Fruit fly (Drosophila melanogaster) whole organism, wandering third instar larva: ENCODE measurements around the gene CG8476.

Experiments
- GATAd ChIP-seq: sonication (Bioruptor generic); optimal IDR thresholded peaks from 2 replicates; lab custom pipeline; 2016; ENCODE audit warnings: missing biosample characterization, missing genetic modification characterization
- HLH106 ChIP-seq: fragments of 200-800 bp; optimal IDR thresholded peaks from 3 replicates; lab custom pipeline; 2019; ENCODE audit warnings: missing biosample characterization, mild to moderate bottlenecking, missing genetic modification characterization, moderate library complexity
- Hr78 ChIP-seq: fragments of >200 bp; optimal IDR thresholded peaks from 2 replicates; lab custom pipeline; 2017; ENCODE audit warnings: missing biosample characterization, missing genetic modification characterization
- Myc ChIP-seq: fragments of >200 bp; optimal IDR thresholded peaks from 2 replicates; lab custom pipeline; 2017
- N ChIP-seq: fragments of >200 bp; optimal IDR thresholded peaks from 2 replicates; lab custom pipeline; 2018; ENCODE audit warnings: missing biosample characterization, missing external identifiers, missing genetic modification characterization
- Rel ChIP-seq, 2 experiments: fragments of 200-800 bp; sonication (Bioruptor generic) in 1 of 2; optimal IDR thresholded peaks; 2 replicates in 1 of 2; 3 replicates in 1 of 2; lab custom pipeline; 2016 to 2019; ENCODE audit warnings: mild to moderate bottlenecking in 2 of 2, missing biosample characterization in 2 of 2, missing genetic modification characterization in 2 of 2, moderate library complexity in 1 of 2
- br ChIP-seq: fragments of 200-800 bp; sonication (Bioruptor generic); optimal IDR thresholded peaks from 2 replicates; lab custom pipeline; 2016; ENCODE audit warnings: missing biosample characterization, missing genetic modification characterization
- fru ChIP-seq: fragments of 200-800 bp; sonication (Bioruptor generic); optimal IDR thresholded peaks from 3 replicates; lab custom pipeline; 2016; ENCODE audit warnings: missing biosample characterization, mild to moderate bottlenecking, missing genetic modification characterization
- h ChIP-seq: fragments of 200-800 bp; sonication (Bioruptor generic); optimal IDR thresholded peaks from 3 replicates; lab custom pipeline; 2016; ENCODE audit warnings: missing biosample characterization, mild to moderate bottlenecking, missing genetic modification characterization
- sv ChIP-seq: fragments of 200-800 bp; sonication (Bioruptor generic); optimal IDR thresholded peaks from 3 replicates; lab custom pipeline; 2016; ENCODE audit warnings: missing biosample characterization, missing genetic modification characterization
- woc ChIP-seq: sonication (Bioruptor generic); optimal IDR thresholded peaks from 2 replicates; lab custom pipeline; 2016; ENCODE audit warnings: missing biosample characterization, mild to moderate bottlenecking, missing genetic modification characterization

- TF ChIP-seq GATAd (no peak), HLH106 (peak; percentile 75), N (GFP tag; lab: Kevin White, UChicago) (no peak), fru (GFP tag; lab: Kevin White, UChicago) (no peak), Hr78 (GFP tag; lab: Kevin White, UChicago) (no peak), br (GFP tag; lab: Kevin White, UChicago) (peak; percentile 41), sv (peak; percentile 46), woc (GFP tag; lab: Kevin White, UChicago) (no peak), Rel (GFP tag; optimal IDR thresholded peaks at IDR 0.05; lab: Kevin White, UChicago) (no peak), Rel (tag; optimal IDR thresholded peaks at IDR 0.05; lab: Kevin White, UChicago) (peak; percentile 29), Myc (lab: Kevin White, UChicago) (peak; percentile 42), h (GFP tag; lab: Kevin White, UChicago) (no peak)
Measured at dm6 chr3R:13264061-13264661, 43.8 kb upstream of the CG8476 start, which contains the start of gene Ravus.
